Worm (Caenorhabditis elegans): ENCODE measurements around the gene R05A10.2.

The R05A10.2 gene

ce11 chrIV:14186264-14186663 is 9.2 kb downstream of the R05A10.2 start:
- no peak for TF ChIP-seq nhr-2 (tag; optimal IDR thresholded peaks at IDR 0.05)
- no peak for TF ChIP-seq zip-8 (tag; optimal IDR thresholded peaks at IDR 0.05)
- TF ChIP-seq ceh-43 (GFP tag; optimal IDR thresholded peaks at IDR 0.05) = no peak
- no peak for TF ChIP-seq lsy-2 (tag; optimal IDR thresholded peaks at IDR 0.05)
- no peak for TF ChIP-seq hlh-1 (tag; optimal IDR thresholded peaks at IDR 0.05)
- TF ChIP-seq sptf-1 (tag; optimal IDR thresholded peaks at IDR 0.05) = no peak
- no peak for TF ChIP-seq mls-2 (tag; optimal IDR thresholded peaks at IDR 0.05)
- no peak for TF ChIP-seq mep-1 (tag; optimal IDR thresholded peaks at IDR 0.05)
- TF ChIP-seq nhr-76 (tag; optimal IDR thresholded peaks at IDR 0.05) = no peak
- TF ChIP-seq nhr-12 (tag; optimal IDR thresholded peaks at IDR 0.05) = no peak
- no peak for TF ChIP-seq lin-32 (GFP tag; optimal IDR thresholded peaks at IDR 0.05)
- no peak for TF ChIP-seq ham-2 (GFP tag; optimal IDR thresholded peaks at IDR 0.05)
- no peak for TF ChIP-seq cnd-1 (tag; optimal IDR thresholded peaks at IDR 0.05)
- no peak for TF ChIP-seq elt-1 (tag; optimal IDR thresholded peaks at IDR 0.05; ENCODE audit: borderline replicate concordance, insufficient read depth)
- TF ChIP-seq blmp-1 (tag; optimal IDR thresholded peaks at IDR 0.05) = no peak
- no peak for TF ChIP-seq ceh-39 (tag; optimal IDR thresholded peaks at IDR 0.05)
- TF ChIP-seq nhr-237 (tag; optimal IDR thresholded peaks at IDR 0.05) = no peak
- no peak for TF ChIP-seq snpc-4 (tag; optimal IDR thresholded peaks at IDR 0.05)
- no peak for TF ChIP-seq unc-62 (GFP tag; optimal IDR thresholded peaks at IDR 0.05)

ce11 chrIV:14191919-14192318 is 14.8 kb downstream of the R05A10.2 start, which contains the start of gene K01G12.22:
TSS of gene K01G12.22 (plus strand) at chrIV:14192219.
- TF ChIP-seq cnd-1 (tag; optimal IDR thresholded peaks at IDR 0.05) (no peak), ceh-43 (GFP tag; optimal IDR thresholded peaks at IDR 0.05) (no peak), M03D4.4 (tag; optimal IDR thresholded peaks at IDR 0.05) (no peak), nhr-28 (tag; optimal IDR thresholded peaks at IDR 0.05) (no peak), nhr-2 (tag; optimal IDR thresholded peaks at IDR 0.05) (no peak), unc-62 (GFP tag; optimal IDR thresholded peaks at IDR 0.05) (no peak), zip-8 (tag; optimal IDR thresholded peaks at IDR 0.05) (no peak), nhr-12 (tag; optimal IDR thresholded peaks at IDR 0.05) (no peak), hlh-1 (tag; optimal IDR thresholded peaks at IDR 0.05) (no peak)

- TF ChIP-seq blmp-1 (tag; optimal IDR thresholded peaks at IDR 0.05) (no peak), mab-5 (tag; optimal IDR thresholded peaks at IDR 0.05) (no peak), ceh-83 (GFP tag; optimal IDR thresholded peaks at IDR 0.05) (no peak), lin-13 (tag; optimal IDR thresholded peaks at IDR 0.05) (no peak), nhr-237 (tag; optimal IDR thresholded peaks at IDR 0.05) (no peak), nhr-2 (tag; optimal IDR thresholded peaks at IDR 0.05) (no peak), ztf-11 (tag; optimal IDR thresholded peaks at IDR 0.05) (no peak), lin-32 (GFP tag; optimal IDR thresholded peaks at IDR 0.05) (no peak), mls-2 (tag; optimal IDR thresholded peaks at IDR 0.05) (no peak)
Measured at ce11 chrIV:14193196-14193595, 16.1 kb downstream of the R05A10.2 start, which contains the start of gene K01G12.3. TSS of gene K01G12.3 (plus strand) at chrIV:14193496.

- TF ChIP-seq sptf-1 (tag; optimal IDR thresholded peaks at IDR 0.05) = no peak
- TF ChIP-seq elt-1 (tag; optimal IDR thresholded peaks at IDR 0.05; ENCODE audit: borderline replicate concordance, insufficient read depth) = no peak
- TF ChIP-seq nhr-12 (tag; optimal IDR thresholded peaks at IDR 0.05) = no peak
Measured at ce11 chrIV:14194317-14194716, 17.2 kb downstream of the R05A10.2 start.

ce11 chrIV:14196176-14196575 is 19.1 kb downstream of the R05A10.2 start, which contains the start of gene F02H6.2:
TSS of gene F02H6.2 (plus strand) at chrIV:14196476.
- TF ChIP-seq unc-39 (tag; optimal IDR thresholded peaks at IDR 0.05) (no peak), cnd-1 (tag; optimal IDR thresholded peaks at IDR 0.05) (no peak), unc-120 (tag; optimal IDR thresholded peaks at IDR 0.05; ENCODE audit: poor library complexity, severe bottlenecking) (no peak), lin-13 (tag; optimal IDR thresholded peaks at IDR 0.05) (no peak), unc-62 (GFP tag; optimal IDR thresholded peaks at IDR 0.05) (no peak), ceh-39 (tag; optimal IDR thresholded peaks at IDR 0.05) (no peak), elt-3 (tag; optimal IDR thresholded peaks at IDR 0.05) (no peak), elt-1 (tag; optimal IDR thresholded peaks at IDR 0.05; ENCODE audit: borderline replicate concordance, insufficient read depth) (no peak), bed-3 (GFP tag; optimal IDR thresholded peaks at IDR 0.05) (no peak), mep-1 (tag; optimal IDR thresholded peaks at IDR 0.05) (no peak), hlh-1 (tag; optimal IDR thresholded peaks at IDR 0.05) (no peak), drap-1 (GFP tag; optimal IDR thresholded peaks at IDR 0.05) (no peak), lin-32 (GFP tag; optimal IDR thresholded peaks at IDR 0.05) (no peak), blmp-1 (tag; optimal IDR thresholded peaks at IDR 0.05) (no peak)
